Worm (Caenorhabditis elegans) whole organism, early embryonic: ENCODE results near the gene sfxn-1.3.

Source experiments
- B0310.2 ChIP-seq: sonication (generic microtip); optimal IDR thresholded peaks from 2 replicates; lab custom pipeline; 2016; ENCODE audit warnings: mild to moderate bottlenecking, missing genetic modification characterization, missing compliant biosample characterization
- F13C5.2 ChIP-seq: sonication (generic microtip); optimal IDR thresholded peaks from 2 replicates; lab custom pipeline; 2017; ENCODE audit warnings: mild to moderate bottlenecking, missing genetic modification characterization, inconsistent platforms, missing compliant biosample characterization
- aly-1 ChIP-seq: sonication (generic microtip); optimal IDR thresholded peaks from 2 replicates; lab custom pipeline; 2016; ENCODE audit warnings: missing genetic modification characterization, missing compliant biosample characterization
- ama-1 ChIP-seq: fragments of 150-350 bp; optimal IDR thresholded peaks from 2 replicates; lab custom pipeline; 2014
- ceh-13 ChIP-seq: fragments of 200-800 bp; sonication (Bioruptor generic); optimal IDR thresholded peaks from 2 replicates; lab custom pipeline; 2018; ENCODE audit warnings: mild to moderate bottlenecking, missing genetic modification characterization, missing compliant biosample characterization
- ceh-36 ChIP-seq: sonication (generic microtip); optimal IDR thresholded peaks from 2 replicates; lab custom pipeline; 2016; ENCODE audit warnings: missing genetic modification characterization, inconsistent platforms, missing compliant biosample characterization
- ets-7 ChIP-seq: sonication (generic microtip); optimal IDR thresholded peaks from 2 replicates; lab custom pipeline; 2016; ENCODE audit warnings: missing genotype, missing genetic modification characterization, missing compliant biosample characterization
- flt-1 ChIP-seq: fragments of 200-800 bp; sonication (Bioruptor generic); IDR thresholded peaks from 2 replicates; pipeline ENCODE4 v1.3.6; 2022; ENCODE audit warnings: missing genetic modification characterization, missing compliant biosample characterization
- hmbx-1 ChIP-seq: sonication (generic microtip); optimal IDR thresholded peaks from 2 replicates; lab custom pipeline; 2016; ENCODE audit warnings: mild to moderate bottlenecking, missing genetic modification characterization, missing compliant biosample characterization
- hmg-4 ChIP-seq: fragments of 200-800 bp; sonication (Bioruptor generic); optimal IDR thresholded peaks from 2 replicates; lab custom pipeline; 2018; ENCODE audit warnings: mild to moderate bottlenecking, missing genetic modification characterization, missing compliant biosample characterization
- hnd-1 ChIP-seq: sonication (generic microtip); optimal IDR thresholded peaks from 2 replicates; lab custom pipeline; 2016; ENCODE audit warnings: missing genetic modification characterization, missing compliant biosample characterization
- pes-1 ChIP-seq: fragments of 200-800 bp; sonication (Bioruptor generic); IDR thresholded peaks from 2 replicates; pipeline ENCODE4 v1.3.6; 2022; ENCODE audit warnings: missing genetic modification reagents, missing genetic modification characterization, missing compliant biosample characterization
- scrt-1 ChIP-seq: fragments of 200-800 bp; sonication (Bioruptor generic); IDR thresholded peaks from 2 replicates; pipeline ENCODE4 v1.3.6; 2022; ENCODE audit warnings: missing genetic modification characterization, missing compliant biosample characterization
- sea-1 ChIP-seq: fragments of 200-800 bp; sonication (Bioruptor generic); conservative IDR thresholded peaks from 2 replicates; pipeline ENCODE4 v1.3.6; 2022; ENCODE audit warnings: missing genetic modification characterization, missing compliant biosample characterization
- tbx-11 ChIP-seq: fragments of 200-800 bp; sonication (Bioruptor generic); IDR thresholded peaks from 2 replicates; pipeline ENCODE4 v1.3.6; 2022; ENCODE audit warnings: missing genetic modification characterization, missing compliant biosample characterization
- tbx-37 ChIP-seq: fragments of 200-800 bp; sonication (Bioruptor generic); conservative IDR thresholded peaks from 2 replicates; pipeline ENCODE4 v1.3.6; 2022; ENCODE audit warnings: missing genetic modification reagents, missing genetic modification characterization, missing compliant biosample characterization
- tra-4 ChIP-seq: sonication (generic microtip); optimal IDR thresholded peaks from 2 replicates; lab custom pipeline; 2017; ENCODE audit warnings: missing genetic modification characterization, missing compliant biosample characterization

Gene sfxn-1.3

DNA sequence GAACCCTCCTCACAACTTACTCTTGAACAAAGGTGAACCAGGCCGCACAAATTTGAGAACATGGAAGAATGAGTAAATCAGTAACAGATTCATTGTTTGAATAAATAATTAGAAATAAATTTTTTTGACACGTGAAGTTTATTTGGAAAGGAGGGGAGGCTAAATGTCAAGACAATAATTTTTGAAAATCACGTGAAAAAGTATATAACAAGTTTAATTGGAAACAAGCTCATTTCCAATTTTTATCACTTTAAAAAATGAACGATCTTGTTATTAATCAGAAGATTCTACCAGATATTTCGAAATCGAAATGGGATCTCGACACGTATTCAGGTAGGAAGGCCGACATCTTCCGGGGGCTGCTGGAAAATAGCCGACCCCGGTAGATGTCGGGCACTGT is at the start of gene sfxn-1.3, which contains the start of gene irld-57:
Gene sfxn-1.3, plus strand, starts transcription at position 232 of the 400 bp plus-strand sequence.
Gene irld-57, minus strand, starts transcription at position 101 of the 400 bp plus-strand sequence.
- no peak for TF ChIP-seq flt-1 (GFP tag; lab: Robert Waterston, UW)
- no peak for TF ChIP-seq tbx-11 (GFP tag; lab: Robert Waterston, UW)
- no peak for TF ChIP-seq hmbx-1 (tag; lab: Kevin White, UChicago)
- no peak for TF ChIP-seq hnd-1 (tag; lab: Kevin White, UChicago)
- no peak for TF ChIP-seq sea-1 (GFP tag; lab: Robert Waterston, UW)
- no peak for TF ChIP-seq B0310.2 (tag; lab: Kevin White, UChicago)
- no peak for TF ChIP-seq scrt-1 (GFP tag; lab: Robert Waterston, UW)
- no peak for TF ChIP-seq tbx-37 (GFP tag; lab: Robert Waterston, UW)
- no peak for TF ChIP-seq F13C5.2
- no peak for TF ChIP-seq ets-7 (tag; lab: Kevin White, UChicago)
- TF ChIP-seq pes-1 (GFP tag; lab: Robert Waterston, UW) = no peak
- TF ChIP-seq tra-4 = no peak
- no peak for TF ChIP-seq ceh-36 (tag; lab: Kevin White, UChicago)
- no peak for TF ChIP-seq ceh-13 (GFP tag; lab: Kevin White, UChicago)
- TF ChIP-seq aly-1 = no peak

ce11 chrV:15677222-15677621 is 49.4 kb upstream of the sfxn-1.3 start, which contains the start of gene nhr-52:
Gene nhr-52, plus strand, starts transcription at chrV:15677522.
- no peak for TF ChIP-seq scrt-1 (GFP tag; lab: Robert Waterston, UW)
- no peak for TF ChIP-seq F13C5.2
- no peak for TF ChIP-seq flt-1 (GFP tag; lab: Robert Waterston, UW)
- no peak for TF ChIP-seq ets-7 (tag; lab: Kevin White, UChicago)
- no peak for TF ChIP-seq pes-1 (GFP tag; lab: Robert Waterston, UW)
- no peak for TF ChIP-seq tbx-11 (GFP tag; lab: Robert Waterston, UW)
- no peak for TF ChIP-seq B0310.2 (tag; lab: Kevin White, UChicago)
- TF ChIP-seq hnd-1 (tag; lab: Kevin White, UChicago) = no peak
- TF ChIP-seq tbx-37 (GFP tag; lab: Robert Waterston, UW) = no peak
- no peak for TF ChIP-seq ama-1
- TF ChIP-seq ceh-36 (tag; lab: Kevin White, UChicago) = no peak
- no peak for TF ChIP-seq aly-1
- TF ChIP-seq sea-1 (GFP tag; lab: Robert Waterston, UW) = no peak
- TF ChIP-seq hmg-4 (GFP tag; lab: Kevin White, UChicago) = no peak
- no peak for TF ChIP-seq hmbx-1 (tag; lab: Kevin White, UChicago)
- TF ChIP-seq tra-4 = no peak
- TF ChIP-seq ceh-13 (GFP tag; lab: Kevin White, UChicago) = no peak

DNA sequence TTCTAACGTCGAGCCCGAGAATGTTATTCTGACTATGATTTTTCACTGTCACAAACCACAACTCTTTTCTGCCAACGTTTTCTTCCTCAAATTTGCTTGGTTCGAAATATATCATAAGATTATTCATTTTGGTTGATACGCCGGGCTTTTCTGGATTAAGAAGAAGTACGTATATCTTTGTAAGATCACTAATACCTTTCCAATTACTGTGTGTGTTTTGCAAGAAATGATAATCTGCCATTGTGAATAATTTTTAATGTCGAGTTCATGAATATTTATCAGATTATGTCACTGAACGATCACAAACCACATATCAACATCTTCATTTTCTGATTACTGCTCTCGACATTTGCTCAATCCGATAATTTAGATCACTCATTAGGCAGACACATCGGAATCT is 41.0 kb upstream of the sfxn-1.3 start, which contains the start of gene nhr-196:
Gene nhr-196, plus strand, starts transcription at position 118 of the 400 bp plus-strand sequence.
- TF ChIP-seq ets-7 (tag; lab: Kevin White, UChicago) = no peak
- TF ChIP-seq ceh-13 (GFP tag; lab: Kevin White, UChicago) = no peak
- TF ChIP-seq tra-4 = no peak
- no peak for TF ChIP-seq ceh-36 (tag; lab: Kevin White, UChicago)
- TF ChIP-seq hmg-4 (GFP tag; lab: Kevin White, UChicago) = no peak
- no peak for TF ChIP-seq pes-1 (GFP tag; lab: Robert Waterston, UW)
- no peak for TF ChIP-seq F13C5.2
- no peak for TF ChIP-seq flt-1 (GFP tag; lab: Robert Waterston, UW)
- no peak for TF ChIP-seq hnd-1 (tag; lab: Kevin White, UChicago)
- TF ChIP-seq aly-1 = no peak
- TF ChIP-seq tbx-37 (GFP tag; lab: Robert Waterston, UW) = no peak
- no peak for TF ChIP-seq ama-1

- no peak for TF ChIP-seq ceh-13 (GFP tag; lab: Kevin White, UChicago)
- no peak for TF ChIP-seq flt-1 (GFP tag; lab: Robert Waterston, UW)
- no peak for TF ChIP-seq B0310.2 (tag; lab: Kevin White, UChicago)
- TF ChIP-seq hmg-4 (GFP tag; lab: Kevin White, UChicago) = no peak
- TF ChIP-seq ama-1 = no peak
- no peak for TF ChIP-seq aly-1
- TF ChIP-seq pes-1 (GFP tag; lab: Robert Waterston, UW) = no peak
- TF ChIP-seq sea-1 (GFP tag; lab: Robert Waterston, UW) = no peak
- no peak for TF ChIP-seq F13C5.2
- TF ChIP-seq hnd-1 (tag; lab: Kevin White, UChicago) = no peak
- TF ChIP-seq scrt-1 (GFP tag; lab: Robert Waterston, UW) = no peak
These were observed 39.0 kb upstream of the sfxn-1.3 start, which contains the start of gene nhr-197 for ce11 chrV:15687660-15688059. Gene nhr-197, plus strand, starts transcription at chrV:15687960.

ce11 chrV:15689952-15690351 is 36.7 kb upstream of the sfxn-1.3 start, which contains the start of gene nhr-268:
Gene nhr-268, plus strand, starts transcription at chrV:15690252.
- no peak for TF ChIP-seq tbx-37 (GFP tag; lab: Robert Waterston, UW)
- no peak for TF ChIP-seq hmg-4 (GFP tag; lab: Kevin White, UChicago)
- TF ChIP-seq ceh-36 (tag; lab: Kevin White, UChicago) = no peak
- no peak for TF ChIP-seq ets-7 (tag; lab: Kevin White, UChicago)
- TF ChIP-seq tra-4 = no peak
- TF ChIP-seq ceh-13 (GFP tag; lab: Kevin White, UChicago) = no peak

DNA sequence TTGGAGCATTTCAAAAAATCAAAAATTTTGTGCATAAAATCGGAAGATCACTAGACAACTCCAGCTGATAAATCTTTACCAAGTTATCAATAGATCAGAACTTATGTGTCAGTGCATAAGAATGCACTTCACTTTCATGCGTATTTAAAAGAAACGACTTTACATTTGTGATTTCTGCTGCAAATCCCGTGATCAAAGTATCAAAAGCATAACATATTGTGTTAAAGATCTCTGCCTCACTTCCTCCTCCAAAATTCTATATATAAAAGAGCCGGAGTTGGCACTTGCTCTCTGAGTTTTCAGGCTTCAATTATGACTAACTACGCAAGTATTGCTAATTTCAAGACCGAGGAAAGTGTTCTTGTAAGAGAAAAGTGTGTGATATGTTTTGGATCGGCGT is 33.0 kb upstream of the sfxn-1.3 start, which contains the start of gene nhr-198:
Gene nhr-198, plus strand, starts transcription at position 313 of the 400 bp plus-strand sequence.
- TF ChIP-seq pes-1 (GFP tag; lab: Robert Waterston, UW) (no peak), B0310.2 (tag; lab: Kevin White, UChicago) (no peak), flt-1 (GFP tag; lab: Robert Waterston, UW) (no peak), tra-4 (no peak), sea-1 (GFP tag; lab: Robert Waterston, UW) (no peak), F13C5.2 (no peak), tbx-11 (GFP tag; lab: Robert Waterston, UW) (no peak), scrt-1 (GFP tag; lab: Robert Waterston, UW) (no peak), hmbx-1 (tag; lab: Kevin White, UChicago) (no peak), hmg-4 (GFP tag; lab: Kevin White, UChicago) (no peak), aly-1 (no peak), ama-1 (no peak), ets-7 (tag; lab: Kevin White, UChicago) (no peak), ceh-36 (tag; lab: Kevin White, UChicago) (no peak), hnd-1 (tag; lab: Kevin White, UChicago) (no peak), ceh-13 (GFP tag; lab: Kevin White, UChicago) (no peak), tbx-37 (GFP tag; lab: Robert Waterston, UW) (no peak)
